Fruit fly (Drosophila melanogaster) whole organism, embryonic: ENCODE measurements around the gene Cdc23.

Source experiments
- ATbp ChIP-seq: fragments of 200-800 bp; sonication (Bioruptor generic); optimal IDR thresholded peaks from 2 replicates; lab custom pipeline; 2017; ENCODE audit warnings: missing biosample characterization, mild to moderate bottlenecking, missing genetic modification characterization, missing genetic modification reagents
- BEAF-32 ChIP-seq: fragments of 200-800 bp; sonication (Bioruptor generic); optimal IDR thresholded peaks from 3 replicates; lab custom pipeline; 2017; ENCODE audit warnings: missing biosample characterization, missing genetic modification characterization, mild to moderate bottlenecking, moderate library complexity, missing genetic modification reagents
- Bteb2 ChIP-seq: fragments of 200-800 bp; sonication (Bioruptor generic); optimal IDR thresholded peaks from 2 replicates; lab custom pipeline; 2016; ENCODE audit warnings: missing biosample characterization, missing genetic modification characterization
- CG11504 ChIP-seq: fragments of 200-800 bp; sonication (Bioruptor generic); optimal IDR thresholded peaks from 3 replicates; lab custom pipeline; 2019; ENCODE audit warnings: missing biosample characterization, mild to moderate bottlenecking, missing genetic modification characterization, moderate library complexity
- CG11560 ChIP-seq: fragments of 200-800 bp; sonication (Bioruptor generic); IDR thresholded peaks from 3 replicates; pipeline ENCODE4 v1.3.6; 2022; ENCODE audit warnings: missing biosample characterization, missing genetic modification characterization
- CG11696 ChIP-seq: fragments of 200-800 bp; sonication (Bioruptor generic); IDR thresholded peaks from 2 replicates; pipeline ENCODE4 v1.3.6; 2022; ENCODE audit warnings: missing biosample characterization, missing genetic modification characterization
- CG12155 ChIP-seq: fragments of 200-800 bp; sonication (Bioruptor generic); optimal IDR thresholded peaks from 3 replicates; lab custom pipeline; 2016; ENCODE audit warnings: missing biosample characterization, missing genetic modification characterization
- CG12219 ChIP-seq: fragments of 200-800 bp; sonication (Bioruptor generic); optimal IDR thresholded peaks from 3 replicates; lab custom pipeline; 2018; ENCODE audit warnings: missing biosample characterization, mild to moderate bottlenecking, missing genetic modification characterization
- CG14050 ChIP-seq: fragments of 200-800 bp; sonication (Bioruptor generic); IDR thresholded peaks from 3 replicates; pipeline ENCODE4 v1.3.6; 2022; ENCODE audit warnings: missing biosample characterization, missing genetic modification characterization
- CG14860 ChIP-seq: fragments of 200-800 bp; sonication (Bioruptor generic); IDR thresholded peaks from 3 replicates; pipeline ENCODE4 v1.3.6; 2022; ENCODE audit warnings: missing biosample characterization, missing genetic modification characterization; ENCODE audit not compliant: partially characterized antibody
- CG15011 ChIP-seq: fragments of 200-800 bp; sonication (Bioruptor generic); optimal IDR thresholded peaks from 3 replicates; lab custom pipeline; 2018; ENCODE audit warnings: missing biosample characterization, mild to moderate bottlenecking, missing genetic modification characterization
- CG1529 ChIP-seq: fragments of 200-800 bp; sonication (Bioruptor generic); optimal IDR thresholded peaks from 3 replicates; lab custom pipeline; 2018; ENCODE audit warnings: missing biosample characterization, missing genetic modification characterization
- CG1647 ChIP-seq: fragments of 200-800 bp; sonication (Bioruptor generic); optimal IDR thresholded peaks from 3 replicates; lab custom pipeline; 2016; ENCODE audit warnings: missing biosample characterization, missing genetic modification characterization
- CG2678 ChIP-seq: fragments of 200-800 bp; sonication (Bioruptor generic); optimal IDR thresholded peaks from 3 replicates; lab custom pipeline; 2019; ENCODE audit warnings: missing biosample characterization, mild to moderate bottlenecking, missing genetic modification characterization, moderate library complexity
- CG3065 ChIP-seq: fragments of 200-800 bp; sonication (Bioruptor generic); optimal IDR thresholded peaks from 2 replicates; lab custom pipeline; 2016; ENCODE audit warnings: missing biosample characterization, missing genetic modification characterization
- CG34224 ChIP-seq: fragments of 200-800 bp; sonication (Bioruptor generic); IDR thresholded peaks from 3 replicates; pipeline ENCODE4 v1.3.6; 2022; ENCODE audit warnings: missing biosample characterization, missing genetic modification characterization; ENCODE audit not compliant: partially characterized antibody
- CG4360 ChIP-seq: fragments of 200-800 bp; sonication (Bioruptor generic); IDR thresholded peaks from 2 replicates; pipeline ENCODE4 v1.3.6; 2022; ENCODE audit warnings: missing biosample characterization, missing genetic modification characterization
- CG7786 ChIP-seq: fragments of 200-800 bp; sonication (Bioruptor generic); optimal IDR thresholded peaks from 2 replicates; lab custom pipeline; 2016; ENCODE audit warnings: missing biosample characterization, missing genetic modification characterization
- CG7839 ChIP-seq: fragments of 200-800 bp; sonication (Bioruptor generic); optimal IDR thresholded peaks from 3 replicates; lab custom pipeline; 2018; ENCODE audit warnings: missing biosample characterization, mild to moderate bottlenecking, missing genetic modification characterization, moderate library complexity
- CG7987 ChIP-seq: fragments of 200-800 bp; sonication (Bioruptor generic); optimal IDR thresholded peaks from 2 replicates; lab custom pipeline; 2018; ENCODE audit warnings: missing biosample characterization, mild to moderate bottlenecking, missing genetic modification characterization, moderate library complexity
- CG8359 ChIP-seq: fragments of 200-800 bp; sonication (Bioruptor generic); optimal IDR thresholded peaks from 2 replicates; lab custom pipeline; 2017; ENCODE audit warnings: missing biosample characterization, mild to moderate bottlenecking, missing genetic modification characterization, borderline replicate concordance
- CG8765 ChIP-seq: fragments of 200-800 bp; sonication (Bioruptor generic); IDR thresholded peaks from 2 replicates; pipeline ENCODE4 v1.3.6; 2022; ENCODE audit warnings: missing biosample characterization, missing genetic modification characterization
- CoRest ChIP-seq: fragments of 200-800 bp; sonication (Bioruptor generic); optimal IDR thresholded peaks from 3 replicates; lab custom pipeline; 2018; ENCODE audit warnings: missing biosample characterization, mild to moderate bottlenecking, missing genetic modification characterization, moderate library complexity
- H15 ChIP-seq: fragments of 200-800 bp; sonication (Bioruptor generic); IDR thresholded peaks from 3 replicates; pipeline ENCODE4 v1.3.6; 2022; ENCODE audit warnings: missing biosample characterization, missing genetic modification characterization
- HLH3B ChIP-seq: fragments of 200-800 bp; sonication (Bioruptor generic); IDR thresholded peaks from 2 replicates; pipeline ENCODE4 v1.3.6; 2022; ENCODE audit warnings: missing biosample characterization, missing genetic modification characterization
- HLH4C ChIP-seq: fragments of 200-800 bp; sonication (Bioruptor generic); IDR thresholded peaks from 3 replicates; pipeline ENCODE4 v1.3.6; 2022; ENCODE audit warnings: missing biosample characterization, missing genetic modification characterization; ENCODE audit not compliant: partially characterized antibody
- Hand ChIP-seq: fragments of 200-800 bp; sonication (Bioruptor generic); optimal IDR thresholded peaks from 2 replicates; lab custom pipeline; 2017; ENCODE audit warnings: mild to moderate bottlenecking, missing biosample characterization, missing genetic modification reagents, missing genetic modification characterization
- Hsf ChIP-seq: fragments of 200-800 bp; sonication (Bioruptor generic); optimal IDR thresholded peaks from 3 replicates; lab custom pipeline; 2016; ENCODE audit warnings: missing biosample characterization, missing genetic modification characterization
- Mad ChIP-seq: fragments of 200-800 bp; sonication (Bioruptor generic); optimal IDR thresholded peaks from 2 replicates; lab custom pipeline; 2016; ENCODE audit warnings: missing biosample characterization, missing genetic modification characterization
- Nf-YC ChIP-seq: fragments of 200-800 bp; optimal IDR thresholded peaks from 3 replicates; lab custom pipeline; 2019; ENCODE audit warnings: missing biosample characterization, mild to moderate bottlenecking, missing genetic modification characterization, moderate library complexity
- PHDP ChIP-seq: fragments of 200-800 bp; sonication (Bioruptor generic); optimal IDR thresholded peaks from 3 replicates; lab custom pipeline; 2018; ENCODE audit warnings: missing biosample characterization, mild to moderate bottlenecking, missing genetic modification characterization, moderate library complexity
- Side ChIP-seq: fragments of 200-800 bp; sonication (Bioruptor generic); optimal IDR thresholded peaks from 2 replicates; lab custom pipeline; 2016; ENCODE audit warnings: missing biosample characterization, missing genetic modification characterization
- Sin3A ChIP-seq: fragments of >200 bp; optimal IDR thresholded peaks from 2 replicates; lab custom pipeline; 2018
- Ssrp ChIP-seq: fragments of 200-800 bp; sonication (Bioruptor generic); optimal IDR thresholded peaks from 2 replicates; lab custom pipeline; 2018; ENCODE audit warnings: missing biosample characterization, mild to moderate bottlenecking, missing genetic modification characterization, moderate library complexity
- dpn ChIP-seq, 2 experiments: fragments of 200-800 bp; sonication (Bioruptor generic); optimal IDR thresholded peaks; 3 replicates each; lab custom pipeline; 2016; ENCODE audit warnings: missing biosample characterization in 2 of 2, missing genetic modification characterization in 2 of 2
- dysf ChIP-seq: fragments of 200-800 bp; sonication (Bioruptor generic); IDR thresholded peaks from 3 replicates; pipeline ENCODE4 v1.3.6; 2022; ENCODE audit warnings: missing biosample characterization, missing genetic modification characterization
- fu2 ChIP-seq: fragments of 200-800 bp; sonication (Bioruptor generic); optimal IDR thresholded peaks from 2 replicates; lab custom pipeline; 2016; ENCODE audit warnings: missing biosample characterization, missing genetic modification characterization
- gfzf ChIP-seq: fragments of 200-800 bp; sonication (Bioruptor generic); optimal IDR thresholded peaks from 2 replicates; lab custom pipeline; 2016; ENCODE audit warnings: missing biosample characterization, mild to moderate bottlenecking, missing genetic modification characterization, moderate library complexity
- gt ChIP-seq: fragments of 200-800 bp; sonication (Bioruptor generic); IDR thresholded peaks from 2 replicates; pipeline ENCODE4 v1.3.6; 2022; ENCODE audit warnings: missing biosample characterization, missing genetic modification characterization
- hbn ChIP-seq: fragments of 200-800 bp; sonication (Bioruptor generic); IDR thresholded peaks from 2 replicates; pipeline ENCODE4 v1.3.6; 2022; ENCODE audit warnings: missing biosample characterization, missing genetic modification characterization; ENCODE audit not compliant: partially characterized antibody
- hkb ChIP-seq, 2 experiments: fragments of 200-800 bp in 1 of 2; fragments of >200 bp in 1 of 2; sonication (Bioruptor generic) in 1 of 2; IDR thresholded peaks in 1 of 2; optimal IDR thresholded peaks in 1 of 2; 2 replicates each; pipeline versions ENCODE4 v1.3.6 to Lab custom; 2017 to 2022; ENCODE audit warnings: missing biosample characterization in 1 of 2, missing genetic modification characterization in 1 of 2
- lmd ChIP-seq: fragments of 200-800 bp; sonication (Bioruptor generic); IDR thresholded peaks from 2 replicates; pipeline ENCODE4 v1.3.6; 2022; ENCODE audit warnings: missing biosample characterization, missing genetic modification characterization
- nom ChIP-seq: fragments of 200-800 bp; sonication (Bioruptor generic); optimal IDR thresholded peaks from 2 replicates; lab custom pipeline; 2017; ENCODE audit warnings: missing biosample characterization, missing genetic modification characterization, mild to moderate bottlenecking, moderate library complexity, missing genetic modification reagents
- pan ChIP-seq, 4 experiments: fragments of >200 bp in 3 of 4; fragments of 200-800 bp in 1 of 4; sonication (Bioruptor generic) in 1 of 4; optimal IDR thresholded peaks in 3 of 4; IDR thresholded peaks in 1 of 4; 2 replicates each; pipeline versions ENCODE4 v1.3.6 to Lab custom; 2017 to 2022; ENCODE audit warnings: missing biosample characterization in 2 of 4, missing genetic modification characterization in 2 of 4, mixed read lengths in 1 of 4
- sima ChIP-seq: fragments of 200-800 bp; sonication (Bioruptor generic); optimal IDR thresholded peaks from 2 replicates; lab custom pipeline; 2016; ENCODE audit warnings: missing biosample characterization, missing genetic modification characterization
- sr ChIP-seq: fragments of 200-800 bp; sonication (Bioruptor generic); IDR thresholded peaks from 3 replicates; pipeline ENCODE4 v1.3.6; 2022; ENCODE audit warnings: missing biosample characterization, missing genetic modification characterization
- ssp ChIP-seq: fragments of 200-800 bp; sonication (Bioruptor generic); IDR thresholded peaks from 2 replicates; pipeline ENCODE4 v1.3.6; 2022; ENCODE audit warnings: missing biosample characterization, missing genetic modification characterization
- stwl ChIP-seq: fragments of 200-800 bp; sonication (Bioruptor generic); optimal IDR thresholded peaks from 3 replicates; lab custom pipeline; 2018; ENCODE audit warnings: missing biosample characterization, mild to moderate bottlenecking, missing genetic modification characterization, moderate library complexity

Gene Cdc23

dm6 chr2L:20478549-20479238 is 19.6 kb downstream of the Cdc23 start (continued):
- TF ChIP-seq stwl (no peak), Side (GFP tag; lab: Kevin White, UChicago) (no peak), CG8359 (GFP tag; lab: Kevin White, UChicago) (no peak), CG14860 (GFP tag; lab: Robert Waterston, UW) (no peak), Bteb2 (GFP tag; lab: Kevin White, UChicago) (no peak), CG11560 (tag; lab: Robert Waterston, UW) (no peak), fu2 (GFP tag; lab: Kevin White, UChicago) (no peak), CG11504 (tag; lab: Kevin White, UChicago) (peak; percentile 27), CG4360 (no peak), CG34224 (GFP tag; lab: Robert Waterston, UW) (no peak), CG7786 (GFP tag; lab: Kevin White, UChicago) (no peak), CG7839 (tag; lab: Kevin White, UChicago) (peak; percentile 37), CG2678 (peak; percentile 41), sr (GFP tag; lab: Robert Waterston, UW) (0 out of 3 replicates have a peak, but pooled peaks have one; percentile 52), gt (no peak), CG1647 (GFP tag; lab: Kevin White, UChicago) (no peak), CG8765 (GFP tag; lab: Robert Waterston, UW) (no peak), HLH4C (GFP tag; lab: Robert Waterston, UW) (no peak), dysf (GFP tag; lab: Robert Waterston, UW) (0 out of 3 replicates have a peak, but pooled peaks have one; percentile 29), Hsf (GFP tag; lab: Kevin White, UChicago) (no peak), CG12155 (GFP tag; lab: Kevin White, UChicago) (no peak), dpn (GFP tag; optimal IDR thresholded peaks at IDR 0.05; lab: Kevin White, UChicago) (no peak), pan (optimal IDR thresholded peaks at IDR 0.05; lab: Kevin White, UChicago) (no peak), pan (GFP tag; optimal IDR thresholded peaks at IDR 0.05 in 1 of 2, IDR thresholded peaks at IDR 0.05 in 1 of 2) (no peak), CG15011 (GFP tag; lab: Kevin White, UChicago) (no peak), CoRest (peak; percentile 47), HLH3B (GFP tag; lab: Robert Waterston, UW) (0 out of 2 replicates have a peak, but pooled peaks have one; percentile 22), PHDP (tag; lab: Kevin White, UChicago) (peak; percentile 39), CG3065 (GFP tag; lab: Kevin White, UChicago) (no peak), CG11696 (GFP tag; lab: Robert Waterston, UW) (no peak), Nf-YC (tag; lab: Kevin White, UChicago) (no peak), gfzf (GFP tag; lab: Kevin White, UChicago) (no peak), Hand (no peak), hbn (GFP tag; lab: Robert Waterston, UW) (no peak), ssp (GFP tag; lab: Robert Waterston, UW) (no peak), Ssrp (tag; lab: Kevin White, UChicago) (peak; percentile 24), ATbp (GFP tag; lab: Kevin White, UChicago) (peak; percentile 23), sima (GFP tag; lab: Kevin White, UChicago) (no peak), lmd (GFP tag; lab: Robert Waterston, UW) (0 out of 2 replicates have a peak, but pooled peaks have one; percentile 11), nom (GFP tag; lab: Kevin White, UChicago) (no peak), H15 (GFP tag; lab: Robert Waterston, UW) (no peak), CG1529 (no peak), Mad (GFP tag; lab: Kevin White, UChicago) (no peak), Sin3A (lab: Kevin White, UChicago) (no peak), CG14050 (GFP tag; lab: Robert Waterston, UW) (0 out of 3 replicates have a peak, but pooled peaks have one; percentile 16), CG12219 (GFP tag; lab: Kevin White, UChicago) (no peak), CG7987 (GFP tag; lab: Kevin White, UChicago) (no peak), hkb (optimal IDR thresholded peaks at IDR 0.05; lab: Kevin White, UChicago) (no peak), hkb (GFP tag; IDR thresholded peaks at IDR 0.05; lab: Robert Waterston, UW) (no peak), BEAF-32 (GFP tag; lab: Kevin White, UChicago) (no peak)
